Worm (Caenorhabditis elegans) whole organism, late embryonic: ENCODE data around the gene clec-86.
A peak's percentile ranks its signal among the peaks of the same experiment; 100 is the strongest.

Source experiments
- F13H6.1 ChIP-seq: sonication (generic microtip); optimal IDR thresholded peaks from 2 replicates; lab custom pipeline; 2016; ENCODE audit warnings: missing genetic modification characterization, missing compliant biosample characterization
- K09A11.1 ChIP-seq: sonication (generic microtip); optimal IDR thresholded peaks from 2 replicates; lab custom pipeline; 2017; ENCODE audit warnings: antibody characterized with exemption, mild to moderate bottlenecking, missing genetic modification characterization, missing compliant biosample characterization; ENCODE audit not compliant: insufficient read depth
- ahr-1 ChIP-seq: sonication (generic microtip); optimal IDR thresholded peaks from 2 replicates; lab custom pipeline; 2016; ENCODE audit warnings: missing genetic modification characterization, missing compliant biosample characterization
- ama-1 ChIP-seq: fragments of 150-350 bp; optimal IDR thresholded peaks from 2 replicates; lab custom pipeline; 2014
- ceh-2 ChIP-seq: sonication (generic microtip); optimal IDR thresholded peaks from 2 replicates; lab custom pipeline; 2016; ENCODE audit warnings: missing genotype, missing genetic modification characterization, missing compliant biosample characterization
- ceh-24 ChIP-seq: sonication (generic microtip); optimal IDR thresholded peaks from 2 replicates; lab custom pipeline; 2016; ENCODE audit warnings: mild to moderate bottlenecking, missing genetic modification characterization, missing compliant biosample characterization
- ceh-30 ChIP-seq: fragments of 150-350 bp; optimal IDR thresholded peaks from 2 replicates; lab custom pipeline; 2014; ENCODE audit warnings: missing biosample characterization, missing genetic modification characterization
- ceh-31 ChIP-seq: sonication (generic microtip); optimal IDR thresholded peaks from 2 replicates; lab custom pipeline; 2016; ENCODE audit warnings: missing genetic modification characterization, missing compliant biosample characterization
- ceh-45 ChIP-seq: fragments of 200-800 bp; sonication (Bioruptor generic); IDR thresholded peaks from 2 replicates; pipeline ENCODE4 v1.3.6; 2022; ENCODE audit warnings: missing genetic modification reagents, missing genetic modification characterization, missing compliant biosample characterization
- ceh-48 ChIP-seq: sonication (generic microtip); optimal IDR thresholded peaks from 2 replicates; lab custom pipeline; 2016; ENCODE audit warnings: missing genetic modification characterization, inconsistent platforms, missing compliant biosample characterization
- ceh-6 ChIP-seq: fragments of 200-800 bp; sonication (Bioruptor generic); optimal IDR thresholded peaks from 2 replicates; lab custom pipeline; 2018; ENCODE audit warnings: mild to moderate bottlenecking, missing genetic modification characterization, missing compliant biosample characterization
- ceh-9 ChIP-seq: sonication (generic microtip); optimal IDR thresholded peaks from 2 replicates; lab custom pipeline; 2016; ENCODE audit warnings: mild to moderate bottlenecking, missing genetic modification characterization, inconsistent platforms, missing compliant biosample characterization
- che-1 ChIP-seq: sonication (generic microtip); optimal IDR thresholded peaks from 2 replicates; lab custom pipeline; 2016; ENCODE audit warnings: mild to moderate bottlenecking, missing genetic modification characterization, missing compliant biosample characterization
- dve-1 ChIP-seq: sonication (generic microtip); optimal IDR thresholded peaks from 2 replicates; lab custom pipeline; 2017; ENCODE audit warnings: antibody characterized with exemption, mild to moderate bottlenecking, missing genetic modification characterization, missing compliant biosample characterization
- elt-2 ChIP-seq: sonication (generic microtip); optimal IDR thresholded peaks from 2 replicates; lab custom pipeline; 2016; ENCODE audit warnings: missing genetic modification reagents, missing genetic modification characterization, missing compliant biosample characterization
- elt-4 ChIP-seq: sonication (generic microtip); optimal IDR thresholded peaks from 2 replicates; lab custom pipeline; 2016; ENCODE audit warnings: missing genetic modification characterization, missing compliant biosample characterization
- ets-4 ChIP-seq: sonication (generic microtip); optimal IDR thresholded peaks from 2 replicates; lab custom pipeline; 2016; ENCODE audit warnings: missing genetic modification characterization, missing compliant biosample characterization
- fkh-6 ChIP-seq: sonication (generic microtip); optimal IDR thresholded peaks from 2 replicates; lab custom pipeline; 2016; ENCODE audit warnings: missing genetic modification characterization, missing compliant biosample characterization
- hlh-13 ChIP-seq: fragments of 200-800 bp; sonication (Bioruptor generic); optimal IDR thresholded peaks from 2 replicates; lab custom pipeline; 2018; ENCODE audit warnings: mild to moderate bottlenecking, missing genetic modification characterization, missing compliant biosample characterization
- hlh-8 ChIP-seq: sonication (generic microtip); optimal IDR thresholded peaks from 2 replicates; lab custom pipeline; 2016; ENCODE audit warnings: missing genotype, missing genetic modification characterization, missing compliant biosample characterization
- lin-11 ChIP-seq: fragments of 200-800 bp; sonication (Bioruptor generic); optimal IDR thresholded peaks from 2 replicates; lab custom pipeline; 2018; ENCODE audit warnings: mild to moderate bottlenecking, missing genetic modification characterization, missing compliant biosample characterization
- nfya-1 ChIP-seq: sonication (generic microtip); optimal IDR thresholded peaks from 2 replicates; lab custom pipeline; 2017; ENCODE audit warnings: missing genetic modification characterization, mild to moderate bottlenecking, missing compliant biosample characterization, antibody characterized with exemption, moderate library complexity
- nhr-11 ChIP-seq: fragments of 150-350 bp; optimal IDR thresholded peaks from 2 replicates; lab custom pipeline; 2014; ENCODE audit warnings: missing biosample characterization, missing genetic modification characterization
- npax-4 ChIP-seq: sonication (generic microtip); optimal IDR thresholded peaks from 2 replicates; lab custom pipeline; 2016; ENCODE audit warnings: missing genetic modification characterization, missing compliant biosample characterization
- odd-2 ChIP-seq: sonication (generic microtip); optimal IDR thresholded peaks from 2 replicates; lab custom pipeline; 2017; ENCODE audit warnings: antibody characterized with exemption, mild to moderate bottlenecking, missing genetic modification characterization, missing compliant biosample characterization
- pag-3 ChIP-seq: sonication (generic microtip); optimal IDR thresholded peaks from 2 replicates; lab custom pipeline; 2016; ENCODE audit warnings: missing compliant biosample characterization, missing genetic modification characterization, borderline replicate concordance
- pax-1 ChIP-seq: fragments of 150-350 bp; optimal IDR thresholded peaks from 2 replicates; lab custom pipeline; 2014; ENCODE audit warnings: missing biosample characterization, missing genetic modification characterization
- pqm-1 ChIP-seq: sonication (generic microtip); optimal IDR thresholded peaks from 2 replicates; lab custom pipeline; 2016; ENCODE audit warnings: missing genetic modification characterization, missing compliant biosample characterization
- pros-1 ChIP-seq: fragments of 150-350 bp; optimal IDR thresholded peaks from 2 replicates; lab custom pipeline; 2014; ENCODE audit warnings: missing biosample characterization, missing genetic modification reagents, missing genetic modification characterization
- ref-2 ChIP-seq: sonication (generic microtip); optimal IDR thresholded peaks from 2 replicates; lab custom pipeline; 2016; ENCODE audit warnings: missing genetic modification characterization, missing compliant biosample characterization
- sox-2 ChIP-seq: fragments of 200-800 bp; sonication (Bioruptor generic); IDR thresholded peaks from 2 replicates; pipeline ENCODE4 v1.3.6; 2022; ENCODE audit warnings: missing genetic modification reagents, missing genetic modification characterization, missing compliant biosample characterization
- tbx-2 ChIP-seq: sonication (generic microtip); optimal IDR thresholded peaks from 2 replicates; lab custom pipeline; 2016; ENCODE audit warnings: missing genetic modification characterization, missing compliant biosample characterization
- tbx-7 ChIP-seq: sonication (generic microtip); optimal IDR thresholded peaks from 2 replicates; lab custom pipeline; 2016; ENCODE audit warnings: missing genotype, missing genetic modification characterization, missing compliant biosample characterization
- ttx-3 ChIP-seq: sonication (generic microtip); optimal IDR thresholded peaks from 2 replicates; lab custom pipeline; 2016; ENCODE audit warnings: missing genetic modification reagents, missing genetic modification characterization, missing compliant biosample characterization
- unc-3 ChIP-seq, 2 experiments: fragments of 200-800 bp in 1 of 2; sonication (Bioruptor generic) in 1 of 2; sonication (generic microtip) in 1 of 2; conservative IDR thresholded peaks in 1 of 2; optimal IDR thresholded peaks in 1 of 2; 2 replicates each; pipeline versions ENCODE4 v1.3.6 to Lab custom; 2016 to 2022; ENCODE audit warnings: missing compliant biosample characterization in 2 of 2, missing genetic modification characterization in 2 of 2, missing genetic modification reagents in 1 of 2
- unc-42 ChIP-seq: sonication (generic microtip); optimal IDR thresholded peaks from 2 replicates; lab custom pipeline; 2016; ENCODE audit warnings: missing genotype, missing genetic modification characterization, missing compliant biosample characterization
- unc-55 ChIP-seq: sonication (generic microtip); optimal IDR thresholded peaks from 2 replicates; lab custom pipeline; 2017; ENCODE audit warnings: missing biosample characterization, missing genetic modification reagents, missing genetic modification characterization
- unc-86 ChIP-seq: sonication (generic microtip); optimal IDR thresholded peaks from 2 replicates; lab custom pipeline; 2016; ENCODE audit warnings: missing genetic modification characterization, missing compliant biosample characterization
- zip-5 ChIP-seq: sonication (generic microtip); optimal IDR thresholded peaks from 2 replicates; lab custom pipeline; 2016; ENCODE audit warnings: missing genetic modification characterization, missing compliant biosample characterization
- ztf-16 ChIP-seq: sonication (generic microtip); optimal IDR thresholded peaks from 2 replicates; lab custom pipeline; 2017; ENCODE audit warnings: missing genetic modification characterization, missing compliant biosample characterization

Gene clec-86

ce11 chrX:7139614-7140013 lies at the start of gene clec-86:
TSS of gene clec-86 (plus strand) at chrX:7139875.
- no peak for TF ChIP-seq lin-11 (tag; lab: Kevin White, UChicago)
- no peak for TF ChIP-seq unc-55
- TF ChIP-seq nfya-1 (tag; lab: Kevin White, UChicago), result no peak
- no peak for TF ChIP-seq ref-2 (tag; lab: Kevin White, UChicago)
- peak; percentile 23 for TF ChIP-seq pqm-1 (tag; lab: Kevin White, UChicago)
- TF ChIP-seq ztf-16 (tag; lab: Kevin White, UChicago), result no peak
- TF ChIP-seq dve-1 (tag; lab: Kevin White, UChicago), result peak; percentile 3
- no peak for TF ChIP-seq ceh-48
- TF ChIP-seq elt-2 (tag; lab: Kevin White, UChicago), result peak; percentile 53
- TF ChIP-seq fkh-6 (tag; lab: Kevin White, UChicago), result no peak
- no peak for TF ChIP-seq ceh-9 (tag; lab: Kevin White, UChicago)
- TF ChIP-seq zip-5, result no peak

ce11 chrX:7096349-7096748 lies 43.3 kb upstream of the clec-86 start, which contains the start of gene C36B7.5:
TSS of gene C36B7.5 (minus strand) at chrX:7096449.
- TF ChIP-seq ama-1 (no peak), odd-2 (tag; lab: Kevin White, UChicago) (no peak), fkh-6 (tag; lab: Kevin White, UChicago) (no peak), sox-2 (GFP tag; lab: Robert Waterston, UW) (no peak), npax-4 (tag; lab: Kevin White, UChicago) (no peak), unc-86 (tag; lab: Kevin White, UChicago) (no peak), elt-2 (tag; lab: Kevin White, UChicago) (no peak), F13H6.1 (tag; lab: Kevin White, UChicago) (no peak), elt-4 (no peak), tbx-7 (tag; lab: Kevin White, UChicago) (no peak), che-1 (tag; lab: Kevin White, UChicago) (no peak), ets-4 (tag; lab: Kevin White, UChicago) (no peak), ceh-30 (tag; lab: Kevin White, UChicago) (no peak), ahr-1 (no peak)

ce11 chrX:7099049-7099448 lies 40.6 kb upstream of the clec-86 start:
- TF ChIP-seq ceh-2 (no peak), K09A11.1 (tag; lab: Kevin White, UChicago) (no peak), elt-2 (tag; lab: Kevin White, UChicago) (no peak), sox-2 (GFP tag; lab: Robert Waterston, UW) (no peak), hlh-13 (GFP tag; lab: Kevin White, UChicago) (no peak), ahr-1 (no peak), ztf-16 (tag; lab: Kevin White, UChicago) (no peak)

ce11 chrX:7100290-7100689 lies 39.4 kb upstream of the clec-86 start, which contains the start of gene C36B7.6:
TSS of gene C36B7.6 (minus strand) at chrX:7100338.
- TF ChIP-seq tbx-2 (tag; lab: Kevin White, UChicago), result peak; percentile 26
- no peak for TF ChIP-seq F13H6.1 (tag; lab: Kevin White, UChicago)
- no peak for TF ChIP-seq ceh-2
- peak; percentile 16 for TF ChIP-seq ref-2 (tag; lab: Kevin White, UChicago)
- peak; percentile 0 for TF ChIP-seq unc-42 (tag; lab: Kevin White, UChicago)
- peak; percentile 45 for TF ChIP-seq ceh-31 (tag; lab: Kevin White, UChicago)
- TF ChIP-seq elt-2 (tag; lab: Kevin White, UChicago), result peak; percentile 38

- no peak for TF ChIP-seq lin-11 (tag; lab: Kevin White, UChicago)
- no peak for TF ChIP-seq ceh-45 (GFP tag; lab: Robert Waterston, UW)
- no peak for TF ChIP-seq elt-4
- no peak for TF ChIP-seq tbx-7 (tag; lab: Kevin White, UChicago)
- no peak for TF ChIP-seq hlh-13 (GFP tag; lab: Kevin White, UChicago)
- TF ChIP-seq ets-4 (tag; lab: Kevin White, UChicago), result no peak
- no peak for TF ChIP-seq nhr-11 (tag; lab: Kevin White, UChicago)
- TF ChIP-seq hlh-8 (tag; lab: Kevin White, UChicago), result no peak
- TF ChIP-seq ceh-6, result no peak
- TF ChIP-seq ttx-3 (tag; lab: Kevin White, UChicago), result no peak
- TF ChIP-seq pros-1 (tag; lab: Kevin White, UChicago), result no peak
- TF ChIP-seq unc-3 (GFP tag; conservative IDR thresholded peaks at IDR 0.05; lab: Robert Waterston, UW), result no peak
- no peak for TF ChIP-seq unc-3 (tag; optimal IDR thresholded peaks at IDR 0.05; lab: Kevin White, UChicago)
- TF ChIP-seq elt-2 (tag; lab: Kevin White, UChicago), result no peak
- no peak for TF ChIP-seq pax-1
- TF ChIP-seq pag-3, result no peak
- no peak for TF ChIP-seq che-1 (tag; lab: Kevin White, UChicago)
- no peak for TF ChIP-seq ceh-24 (tag; lab: Kevin White, UChicago)
These were observed 38.2 kb upstream of the clec-86 start, which contains the start of gene C36B7.3 for ce11 chrX:7101477-7101876. TSS of gene C36B7.3 (plus strand) at chrX:7101777.
